Fruit fly (Drosophila melanogaster) whole organism, prepupa: Measurements from ENCODE around the gene CG16825.

Experiments
- Blimp-1 ChIP-seq: fragments of 200-800 bp; sonication (Bioruptor generic); optimal IDR thresholded peaks from 3 replicates; lab custom pipeline; 2017; ENCODE audit warnings: missing biosample characterization, missing genetic modification characterization, mild to moderate bottlenecking, moderate library complexity, missing genetic modification reagents
- CG10631 ChIP-seq: fragments of 200-800 bp; sonication (Bioruptor generic); optimal IDR thresholded peaks from 2 replicates; lab custom pipeline; 2016; ENCODE audit warnings: missing biosample characterization, missing genetic modification characterization
- CG11294 ChIP-seq: fragments of 200-800 bp; sonication (Bioruptor generic); IDR thresholded peaks from 2 replicates; pipeline ENCODE4 v1.3.6; 2022; ENCODE audit warnings: missing biosample characterization, missing genetic modification characterization
- CG11762 ChIP-seq: fragments of 200-800 bp; sonication (Bioruptor generic); optimal IDR thresholded peaks from 3 replicates; lab custom pipeline; 2016; ENCODE audit warnings: missing biosample characterization, missing genetic modification characterization; ENCODE audit not compliant: insufficient read depth
- CG3032 ChIP-seq: fragments of 200-800 bp; optimal IDR thresholded peaks from 2 replicates; lab custom pipeline; 2019; ENCODE audit warnings: missing biosample characterization, mild to moderate bottlenecking, missing genetic modification characterization, moderate library complexity
- CG34406 ChIP-seq: fragments of 200-800 bp; sonication (Bioruptor generic); optimal IDR thresholded peaks from 3 replicates; lab custom pipeline; 2016; ENCODE audit warnings: missing biosample characterization, missing genetic modification characterization
- CG6276 ChIP-seq: fragments of 200-800 bp; sonication (Bioruptor generic); optimal IDR thresholded peaks from 2 replicates; lab custom pipeline; 2017; ENCODE audit warnings: missing biosample characterization, mild to moderate bottlenecking, missing genetic modification characterization
- CG6808 ChIP-seq: fragments of 200-800 bp; sonication (Bioruptor generic); optimal IDR thresholded peaks from 3 replicates; lab custom pipeline; 2017; ENCODE audit warnings: missing biosample characterization, missing genetic modification characterization, mild to moderate bottlenecking, moderate library complexity, missing genetic modification reagents
- CG8319 ChIP-seq: fragments of 200-800 bp; sonication (Bioruptor generic); optimal IDR thresholded peaks from 3 replicates; lab custom pipeline; 2016; ENCODE audit warnings: missing biosample characterization, missing genetic modification characterization
- Eip78C ChIP-seq: fragments of 200-800 bp; sonication (Bioruptor generic); peaks from one replicate; lab custom pipeline; 2016; ENCODE audit warnings: missing biosample characterization, missing genetic modification characterization
- Ets96B ChIP-seq: fragments of 200-800 bp; optimal IDR thresholded peaks from 2 replicates; lab custom pipeline; 2019; ENCODE audit warnings: missing biosample characterization, mild to moderate bottlenecking, missing genetic modification characterization, moderate library complexity
- Hr38 ChIP-seq: sonication (Bioruptor generic); optimal IDR thresholded peaks from 2 replicates; lab custom pipeline; 2016; ENCODE audit warnings: missing biosample characterization, missing genetic modification characterization
- Hr4 ChIP-seq: fragments of 200-800 bp; sonication (Bioruptor generic); optimal IDR thresholded peaks from 3 replicates; lab custom pipeline; 2016; ENCODE audit warnings: missing biosample characterization, missing genetic modification characterization
- Smox ChIP-seq: fragments of 200-800 bp; sonication (Bioruptor generic); optimal IDR thresholded peaks from 3 replicates; lab custom pipeline; 2016; ENCODE audit warnings: missing biosample characterization, missing genetic modification characterization
- achi ChIP-seq: fragments of 200-800 bp; sonication (Bioruptor generic); optimal IDR thresholded peaks from 3 replicates; lab custom pipeline; 2016; ENCODE audit warnings: missing biosample characterization, missing genetic modification characterization
- fkh ChIP-seq: fragments of 200-800 bp; sonication (Bioruptor generic); optimal IDR thresholded peaks from 3 replicates; lab custom pipeline; 2017; ENCODE audit warnings: missing biosample characterization, mild to moderate bottlenecking, missing genetic modification characterization, moderate library complexity
- topi ChIP-seq: fragments of 200-800 bp; sonication (Bioruptor generic); optimal IDR thresholded peaks from 3 replicates; lab custom pipeline; 2016; ENCODE audit warnings: missing biosample characterization, missing genetic modification characterization
- vri ChIP-seq: fragments of 200-800 bp; sonication (Bioruptor generic); optimal IDR thresholded peaks from 3 replicates; lab custom pipeline; 2016; ENCODE audit warnings: missing biosample characterization, mild to moderate bottlenecking, missing genetic modification characterization

CG16825 gene

DNA sequence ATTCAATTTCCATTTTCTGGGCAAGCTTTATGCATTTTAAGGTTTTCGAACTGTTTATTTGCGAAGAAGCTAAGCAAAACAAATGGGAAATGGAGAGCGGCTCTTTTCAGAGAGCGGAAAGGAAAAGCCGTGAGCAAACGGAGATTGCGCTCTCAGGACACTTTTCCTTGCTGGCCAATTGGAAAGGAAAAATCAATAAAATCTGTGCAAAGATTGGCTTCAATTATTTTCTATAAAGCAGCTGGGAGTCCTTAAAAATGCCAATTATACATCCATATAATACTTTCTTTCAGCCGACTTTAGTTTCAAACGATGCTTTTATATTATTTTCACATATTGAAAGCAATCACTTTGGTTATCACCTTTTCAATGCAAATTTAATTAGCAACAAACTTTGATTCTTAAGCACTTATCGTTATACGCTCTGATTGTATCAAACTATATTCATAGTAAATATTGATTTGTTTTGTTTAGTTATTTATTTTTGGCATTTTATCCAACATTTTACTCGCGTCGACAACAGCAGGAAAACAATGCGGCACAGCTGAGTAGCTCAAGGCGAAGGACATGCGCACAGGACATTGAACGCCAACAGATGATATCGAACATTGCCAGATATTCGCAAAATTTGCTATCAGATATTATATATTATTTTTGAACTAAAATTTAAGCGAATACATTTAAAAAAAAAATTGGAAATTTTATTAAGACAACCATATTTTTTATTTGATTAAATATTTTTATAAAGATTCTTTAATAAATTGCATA, 50.2 kb downstream of the CG16825 start, which contains the start of gene CG9395:
Gene CG9395 (minus strand): TSS at position 494 of the 768 bp plus-strand sequence.
- TF ChIP-seq Eip78C (GFP tag; lab: Kevin White, UChicago): no peak
- TF ChIP-seq CG10631 (GFP tag; lab: Kevin White, UChicago): no peak
- no peak for TF ChIP-seq CG6808 (GFP tag; lab: Kevin White, UChicago)
- no peak for TF ChIP-seq Hr4 (GFP tag; lab: Kevin White, UChicago)
- no peak for TF ChIP-seq CG8319 (GFP tag; lab: Kevin White, UChicago)
- TF ChIP-seq topi: no peak
- TF ChIP-seq CG6276 (GFP tag; lab: Kevin White, UChicago): no peak
- TF ChIP-seq CG11762: no peak
- no peak for TF ChIP-seq Ets96B
- no peak for TF ChIP-seq CG11294 (GFP tag; lab: Robert Waterston, UW)
- TF ChIP-seq Hr38 (GFP tag; lab: Kevin White, UChicago): no peak
- no peak for TF ChIP-seq CG3032
- TF ChIP-seq Blimp-1 (GFP tag; lab: Kevin White, UChicago): no peak
- TF ChIP-seq CG34406 (GFP tag; lab: Kevin White, UChicago): no peak
- TF ChIP-seq Smox (GFP tag; lab: Kevin White, UChicago): no peak
- TF ChIP-seq fkh (GFP tag; lab: Kevin White, UChicago): no peak
- no peak for TF ChIP-seq vri (GFP tag; lab: Kevin White, UChicago)
- no peak for TF ChIP-seq achi
